Worm (Caenorhabditis elegans) whole organism, L2 larva: Measurements from ENCODE around the gene ger-1.

Experiments
- F13H6.1 ChIP-seq: sonication (generic microtip); optimal IDR thresholded peaks from 2 replicates; lab custom pipeline; 2016; ENCODE audit warnings: missing genetic modification characterization, missing compliant biosample characterization
- aly-2 ChIP-seq: fragments of 150-350 bp; optimal IDR thresholded peaks from 2 replicates; lab custom pipeline; 2014; ENCODE audit warnings: missing biosample characterization, missing genetic modification characterization
- elt-3 ChIP-seq: sonication (generic microtip); optimal IDR thresholded peaks from 2 replicates; lab custom pipeline; 2017; ENCODE audit warnings: missing biosample characterization, missing genetic modification characterization
- fos-1 ChIP-seq: fragments of 150-350 bp; optimal IDR thresholded peaks from 2 replicates; lab custom pipeline; 2014; ENCODE audit warnings: missing biosample characterization, missing genetic modification characterization
- mab-5 ChIP-seq: fragments of 150-350 bp; optimal IDR thresholded peaks from 2 replicates; lab custom pipeline; 2014; ENCODE audit warnings: missing biosample characterization, missing genetic modification characterization
- mdl-1 ChIP-seq, 2 experiments: fragments of 150-350 bp in 1 of 2; sonication (generic microtip) in 1 of 2; optimal IDR thresholded peaks; 2 replicates each; lab custom pipeline; 2017; ENCODE audit warnings: missing biosample characterization in 2 of 2, missing genetic modification characterization in 2 of 2
- nhr-11 ChIP-seq: fragments of 150-350 bp; optimal IDR thresholded peaks from 2 replicates; lab custom pipeline; 2014; ENCODE audit warnings: missing biosample characterization, missing genetic modification characterization
- nhr-12 ChIP-seq: fragments of 150-350 bp; optimal IDR thresholded peaks from 2 replicates; lab custom pipeline; 2014; ENCODE audit warnings: missing biosample characterization, missing genetic modification characterization
- nhr-237 ChIP-seq: fragments of 150-350 bp; optimal IDR thresholded peaks from 2 replicates; lab custom pipeline; 2014; ENCODE audit warnings: missing biosample characterization, missing genetic modification characterization
- snpc-4 ChIP-seq: fragments of 150-350 bp; optimal IDR thresholded peaks from 2 replicates; lab custom pipeline; 2014; ENCODE audit warnings: missing biosample characterization, missing genetic modification characterization
- unc-39 ChIP-seq: fragments of 150-350 bp; optimal IDR thresholded peaks from 2 replicates; lab custom pipeline; 2014; ENCODE audit warnings: missing biosample characterization, missing genetic modification characterization
- unc-62 ChIP-seq: fragments of 150-350 bp; optimal IDR thresholded peaks from 2 replicates; lab custom pipeline; 2014; ENCODE audit warnings: missing biosample characterization, missing genetic modification reagents, missing genetic modification characterization
- zag-1 ChIP-seq: fragments of 150-350 bp; optimal IDR thresholded peaks from 2 replicates; lab custom pipeline; 2014; ENCODE audit warnings: missing biosample characterization, missing genetic modification characterization

DNA sequence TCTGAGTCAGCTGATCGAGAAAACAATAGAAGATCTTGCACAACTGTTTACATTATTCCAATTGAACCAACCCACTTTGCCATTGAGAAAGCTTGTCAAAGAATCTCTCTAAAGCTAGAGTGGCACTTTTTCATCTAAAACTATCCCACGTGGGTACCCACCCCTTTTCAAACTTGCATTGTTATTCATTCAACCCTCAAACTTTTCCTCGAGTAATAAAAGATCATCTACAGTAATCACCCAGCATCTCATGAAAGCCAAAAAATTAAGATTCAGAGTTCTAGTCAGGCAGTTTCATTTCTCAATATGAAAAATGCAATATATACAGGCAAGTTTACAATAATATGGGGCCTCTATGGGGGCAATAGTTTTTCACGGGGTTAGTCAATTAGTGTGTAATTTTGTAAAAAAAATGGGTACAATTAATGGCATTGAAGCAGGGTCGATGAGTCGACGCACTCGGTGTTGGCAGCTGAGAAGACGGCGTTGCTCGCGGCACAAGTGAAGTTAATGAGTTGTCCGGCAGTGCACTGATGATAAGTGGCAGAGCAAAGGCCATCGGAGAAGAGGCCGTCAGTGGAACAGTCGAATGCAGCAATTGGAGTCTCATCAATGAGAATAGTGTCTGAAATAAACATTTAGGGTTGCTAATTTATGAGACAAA, 34.7 kb upstream of the ger-1 start:
- TF ChIP-seq nhr-237 (no peak), unc-62 (GFP tag; lab: Kevin White, UChicago) (no peak), elt-3 (tag; lab: Kevin White, UChicago) (no peak), nhr-11 (tag; lab: Kevin White, UChicago) (no peak), fos-1 (tag; lab: Kevin White, UChicago) (no peak), aly-2 (no peak), mab-5 (tag; lab: Kevin White, UChicago) (no peak), F13H6.1 (tag; lab: Kevin White, UChicago) (no peak), snpc-4 (no peak), unc-39 (tag; lab: Kevin White, UChicago) (no peak), nhr-12 (tag; lab: Kevin White, UChicago) (no peak), mdl-1 (tag; optimal IDR thresholded peaks at IDR 0.05; lab: Kevin White, UChicago) (no peak), zag-1 (tag; lab: Kevin White, UChicago) (no peak)
